Worm (Caenorhabditis elegans) whole organism, midembryonic: Measurements from ENCODE around the gene praf-3.

Experiments
- flt-1 ChIP-seq: fragments of 200-800 bp; sonication (Bioruptor generic); IDR thresholded peaks from 2 replicates; pipeline ENCODE4 v1.3.6; 2022; ENCODE audit warnings: missing genetic modification characterization, missing compliant biosample characterization
- med-1 ChIP-seq: sonication (generic microtip); optimal IDR thresholded peaks from 2 replicates; lab custom pipeline; 2017; ENCODE audit warnings: missing genetic modification characterization, mild to moderate bottlenecking, missing compliant biosample characterization, antibody characterized with exemption, missing genetic modification reagents; ENCODE audit not compliant: insufficient read depth
- tab-1 ChIP-seq: fragments of 200-800 bp; sonication (Bioruptor generic); IDR thresholded peaks from 2 replicates; pipeline ENCODE4 v1.3.6; 2022; ENCODE audit warnings: missing genetic modification characterization, missing compliant biosample characterization
- ztf-29 ChIP-seq: fragments of 200-800 bp; sonication (Bioruptor generic); IDR thresholded peaks from 2 replicates; pipeline ENCODE4 v1.3.6; 2022; ENCODE audit warnings: missing genetic modification reagents, missing genetic modification characterization, missing compliant biosample characterization

- TF ChIP-seq med-1 (GFP tag; lab: Kevin White, UChicago): no peak
- TF ChIP-seq ztf-29 (GFP tag; lab: Robert Waterston, UW): no peak
- TF ChIP-seq tab-1 (GFP tag; lab: Robert Waterston, UW): no peak
- TF ChIP-seq flt-1 (GFP tag; lab: Robert Waterston, UW): no peak
Measured at ce11 chrIV:8355592-8355991, 24.2 kb upstream of the praf-3 start, which contains the start of the genes F17E9.2 and col-116.
